Worm (Caenorhabditis elegans) whole organism, late embryonic: ENCODE measurements around the gene R12B2.8.

Experiments used
- ama-1 ChIP-seq: fragments of 150-350 bp; optimal IDR thresholded peaks from 2 replicates; lab custom pipeline; 2014
- hlh-30 ChIP-seq: sonication (generic microtip); optimal IDR thresholded peaks from 2 replicates; lab custom pipeline; 2017; ENCODE audit warnings: antibody characterized with exemption, missing genetic modification characterization, missing compliant biosample characterization; ENCODE audit not compliant: insufficient read depth
- lim-6 ChIP-seq: sonication (generic microtip); optimal IDR thresholded peaks from 2 replicates; lab custom pipeline; 2016; ENCODE audit warnings: missing genetic modification characterization, missing compliant biosample characterization
- lin-11 ChIP-seq: fragments of 200-800 bp; sonication (Bioruptor generic); optimal IDR thresholded peaks from 2 replicates; lab custom pipeline; 2018; ENCODE audit warnings: mild to moderate bottlenecking, missing genetic modification characterization, missing compliant biosample characterization
- mec-3 ChIP-seq: sonication (generic microtip); optimal IDR thresholded peaks from 2 replicates; lab custom pipeline; 2016; ENCODE audit warnings: borderline replicate concordance, missing genetic modification characterization, missing compliant biosample characterization
- pag-3 ChIP-seq: sonication (generic microtip); optimal IDR thresholded peaks from 2 replicates; lab custom pipeline; 2016; ENCODE audit warnings: missing compliant biosample characterization, missing genetic modification characterization, borderline replicate concordance
- pha-2 ChIP-seq: sonication (generic microtip); optimal IDR thresholded peaks from 2 replicates; lab custom pipeline; 2017; ENCODE audit warnings: mild to moderate bottlenecking, missing genetic modification characterization, missing compliant biosample characterization

DNA sequence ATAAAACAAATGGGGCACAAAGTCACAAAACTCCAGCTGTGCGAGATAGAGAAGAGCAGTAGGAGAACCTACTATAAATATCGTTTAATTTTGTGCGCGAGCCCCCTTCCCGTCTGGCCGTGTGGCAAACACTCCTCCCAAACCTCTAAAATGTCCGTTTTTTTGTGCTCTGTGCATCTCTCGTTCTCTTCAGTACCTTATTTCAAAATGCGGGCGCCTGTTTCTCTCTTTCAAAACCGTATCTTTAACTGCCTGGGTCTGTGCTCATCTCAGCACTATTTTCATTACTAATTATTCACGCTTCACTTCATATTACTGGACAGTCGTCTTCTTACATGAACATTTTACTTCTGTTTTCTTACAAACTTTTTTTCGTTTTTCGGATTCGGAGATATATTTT, 13.7 kb upstream of the R12B2.8 start:
- no peak for TF ChIP-seq pha-2 (tag; lab: Kevin White, UChicago)
- no peak for TF ChIP-seq ama-1 (lab: Kevin White, UChicago)
- no peak for TF ChIP-seq lim-6
- TF ChIP-seq mec-3 (tag; lab: Kevin White, UChicago), result no peak
- TF ChIP-seq lin-11 (tag; lab: Kevin White, UChicago), result no peak
- no peak for TF ChIP-seq pag-3
- no peak for TF ChIP-seq hlh-30 (tag; lab: Kevin White, UChicago)
